Worm (Caenorhabditis elegans): ENCODE data around the gene mob-2.

- TF ChIP-seq M03D4.4 (tag; optimal IDR thresholded peaks at IDR 0.05) (no peak), nhr-76 (tag; optimal IDR thresholded peaks at IDR 0.05) (no peak), lin-13 (tag; optimal IDR thresholded peaks at IDR 0.05) (no peak), nhr-28 (tag; optimal IDR thresholded peaks at IDR 0.05) (no peak), nhr-237 (tag; optimal IDR thresholded peaks at IDR 0.05) (no peak), elt-3 (tag; optimal IDR thresholded peaks at IDR 0.05) (no peak), bed-3 (GFP tag; optimal IDR thresholded peaks at IDR 0.05) (no peak), sptf-1 (tag; optimal IDR thresholded peaks at IDR 0.05) (no peak), lsy-2 (tag; optimal IDR thresholded peaks at IDR 0.05) (no peak), ces-1 (GFP tag; optimal IDR thresholded peaks at IDR 0.05) (no peak), elt-1 (tag; optimal IDR thresholded peaks at IDR 0.05; ENCODE audit: borderline replicate concordance, insufficient read depth) (no peak), zip-8 (tag; optimal IDR thresholded peaks at IDR 0.05) (no peak), hlh-1 (tag; optimal IDR thresholded peaks at IDR 0.05) (no peak)
These were observed 37.0 kb upstream of the mob-2 start for ce11 chrX:13206911-13207310.

Measured in whole organism, mixed stage, embryonic.